Worm (Caenorhabditis elegans) whole organism, mixed stage, embryonic: ENCODE measurements around the gene pas-7.
A peak's percentile ranks its signal among the peaks of the same experiment; 100 is the strongest.

ENCODE experiments used
- M03D4.4 ChIP-seq: sonication (generic microtip); optimal IDR thresholded peaks from 2 replicates; lab custom pipeline; 2017; ENCODE audit warnings: mild to moderate bottlenecking, missing genetic modification characterization, missing compliant biosample characterization
- bed-3 ChIP-seq: fragments of 200-800 bp; sonication (Bioruptor generic); optimal IDR thresholded peaks from 3 replicates; lab custom pipeline; 2018; ENCODE audit warnings: mild to moderate bottlenecking, missing genetic modification characterization, moderate library complexity, missing compliant biosample characterization
- blmp-1 ChIP-seq: fragments of 150-350 bp; optimal IDR thresholded peaks from 2 replicates; lab custom pipeline; 2014; ENCODE audit warnings: missing biosample characterization, missing genetic modification characterization
- ceh-39 ChIP-seq: fragments of 150-350 bp; optimal IDR thresholded peaks from 2 replicates; lab custom pipeline; 2014; ENCODE audit warnings: missing biosample characterization, missing genetic modification characterization
- ceh-43 ChIP-seq: fragments of 200-800 bp; sonication (Bioruptor generic); optimal IDR thresholded peaks from 2 replicates; lab custom pipeline; 2018; ENCODE audit warnings: mild to moderate bottlenecking, missing genetic modification characterization, moderate library complexity, missing compliant biosample characterization
- ceh-83 ChIP-seq: fragments of 200-800 bp; sonication (Bioruptor generic); optimal IDR thresholded peaks from 2 replicates; lab custom pipeline; 2018; ENCODE audit warnings: mild to moderate bottlenecking, missing genetic modification characterization, missing compliant biosample characterization
- ces-1 ChIP-seq: fragments of 150-350 bp; optimal IDR thresholded peaks from 2 replicates; lab custom pipeline; 2014; ENCODE audit warnings: missing biosample characterization, missing genetic modification reagents, missing genetic modification characterization
- cnd-1 ChIP-seq: fragments of 200-800 bp; sonication (Bioruptor generic); optimal IDR thresholded peaks from 2 replicates; lab custom pipeline; 2018; ENCODE audit warnings: mild to moderate bottlenecking, missing genetic modification characterization, missing compliant biosample characterization
- elt-1 ChIP-seq: sonication (generic microtip); optimal IDR thresholded peaks from 2 replicates; lab custom pipeline; 2017; ENCODE audit warnings: missing genetic modification characterization, mild to moderate bottlenecking, missing compliant biosample characterization, antibody characterized with exemption, moderate library complexity, borderline replicate concordance; ENCODE audit not compliant: insufficient read depth
- elt-3 ChIP-seq: fragments of 150-350 bp; optimal IDR thresholded peaks from 2 replicates; lab custom pipeline; 2014; ENCODE audit warnings: missing biosample characterization, missing genetic modification characterization
- flh-1 ChIP-seq: fragments of 200-800 bp; sonication (Bioruptor generic); optimal IDR thresholded peaks from 2 replicates; lab custom pipeline; 2018; ENCODE audit warnings: mild to moderate bottlenecking, missing genetic modification characterization, moderate library complexity, missing compliant biosample characterization
- ham-2 ChIP-seq: fragments of 200-800 bp; sonication (Bioruptor generic); optimal IDR thresholded peaks from 2 replicates; lab custom pipeline; 2018; ENCODE audit warnings: mild to moderate bottlenecking, missing genetic modification characterization, missing compliant biosample characterization
- hlh-1 ChIP-seq: fragments of 150-350 bp; optimal IDR thresholded peaks from 2 replicates; lab custom pipeline; 2014; ENCODE audit warnings: missing biosample characterization, missing genetic modification reagents, missing genetic modification characterization
- lsy-2 ChIP-seq: fragments of 150-350 bp; optimal IDR thresholded peaks from 2 replicates; lab custom pipeline; 2014; ENCODE audit warnings: missing biosample characterization, missing genetic modification characterization
- mab-5 ChIP-seq: fragments of 150-350 bp; optimal IDR thresholded peaks from 2 replicates; lab custom pipeline; 2014; ENCODE audit warnings: missing biosample characterization, missing genetic modification characterization
- mep-1 ChIP-seq: fragments of 150-350 bp; optimal IDR thresholded peaks from 2 replicates; lab custom pipeline; 2017; ENCODE audit warnings: missing biosample characterization, missing genetic modification reagents, missing genetic modification characterization, inconsistent platforms
- mls-2 ChIP-seq: sonication (generic microtip); optimal IDR thresholded peaks from 2 replicates; lab custom pipeline; 2016; ENCODE audit warnings: mild to moderate bottlenecking, missing genetic modification characterization, moderate library complexity, missing compliant biosample characterization
- nhr-2 ChIP-seq: fragments of 150-350 bp; optimal IDR thresholded peaks from 2 replicates; lab custom pipeline; 2014; ENCODE audit warnings: missing biosample characterization, missing genetic modification characterization
- nhr-237 ChIP-seq: fragments of 150-350 bp; optimal IDR thresholded peaks from 2 replicates; lab custom pipeline; 2014; ENCODE audit warnings: missing biosample characterization, missing genetic modification characterization
- nhr-28 ChIP-seq: fragments of 150-350 bp; optimal IDR thresholded peaks from 2 replicates; lab custom pipeline; 2014; ENCODE audit warnings: missing biosample characterization, missing genetic modification characterization
- nhr-76 ChIP-seq: sonication (generic microtip); optimal IDR thresholded peaks from 2 replicates; lab custom pipeline; 2017; ENCODE audit warnings: missing biosample characterization, missing genetic modification characterization
- pha-4 ChIP-seq: fragments of 150-350 bp; optimal IDR thresholded peaks from 2 replicates; lab custom pipeline; 2018; ENCODE audit warnings: missing biosample characterization, missing genetic modification reagents, missing genetic modification characterization
- snpc-4 ChIP-seq: fragments of 150-350 bp; optimal IDR thresholded peaks from 2 replicates; lab custom pipeline; 2014; ENCODE audit warnings: missing biosample characterization, missing genetic modification characterization
- tbx-8 ChIP-seq: fragments of 200-800 bp; sonication (Bioruptor generic); optimal IDR thresholded peaks from 2 replicates; lab custom pipeline; 2018; ENCODE audit warnings: mild to moderate bottlenecking, missing genetic modification characterization, moderate library complexity, missing compliant biosample characterization
- unc-120 ChIP-seq: sonication (generic microtip); optimal IDR thresholded peaks from 2 replicates; lab custom pipeline; 2017; ENCODE audit warnings: missing genetic modification characterization, missing compliant biosample characterization; ENCODE audit not compliant: poor library complexity, severe bottlenecking
- unc-39 ChIP-seq: fragments of 150-350 bp; optimal IDR thresholded peaks from 2 replicates; lab custom pipeline; 2014; ENCODE audit warnings: missing biosample characterization, missing genetic modification characterization
- zip-8 ChIP-seq: fragments of 150-350 bp; optimal IDR thresholded peaks from 2 replicates; lab custom pipeline; 2014; ENCODE audit warnings: missing biosample characterization, missing genetic modification characterization
- ztf-11 ChIP-seq: fragments of 150-350 bp; optimal IDR thresholded peaks from 2 replicates; lab custom pipeline; 2014; ENCODE audit warnings: missing biosample characterization, missing genetic modification characterization

Gene pas-7

DNA sequence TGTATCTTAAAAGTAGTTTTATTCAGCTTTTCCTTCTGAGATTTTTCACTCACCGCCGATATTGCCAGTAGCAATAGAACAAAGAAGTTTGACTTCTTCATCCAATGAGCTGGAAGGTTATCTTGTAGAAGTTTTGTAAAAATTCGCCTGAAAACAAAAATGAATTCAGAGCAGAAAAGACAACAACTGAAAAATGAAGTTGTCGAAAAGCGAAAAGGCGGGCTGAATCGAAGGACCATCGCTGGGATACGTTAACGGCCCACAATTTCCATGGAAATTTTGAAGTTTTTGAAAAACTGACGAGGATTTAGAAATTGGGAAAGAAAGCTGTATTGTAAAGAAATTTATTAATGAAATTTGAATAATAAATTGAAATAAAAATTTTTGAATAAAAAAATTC is 22.1 kb upstream of the pas-7 start, which contains the start of gene lov-1:
TSS of gene lov-1 (minus strand) at position 101 of the 400 bp plus-strand sequence.
- TF ChIP-seq zip-8 (tag; lab: Kevin White, UChicago) (no peak), mep-1 (tag; lab: Kevin White, UChicago) (no peak), ceh-39 (tag; lab: Kevin White, UChicago) (no peak), nhr-76 (tag; lab: Kevin White, UChicago) (no peak)

DNA sequence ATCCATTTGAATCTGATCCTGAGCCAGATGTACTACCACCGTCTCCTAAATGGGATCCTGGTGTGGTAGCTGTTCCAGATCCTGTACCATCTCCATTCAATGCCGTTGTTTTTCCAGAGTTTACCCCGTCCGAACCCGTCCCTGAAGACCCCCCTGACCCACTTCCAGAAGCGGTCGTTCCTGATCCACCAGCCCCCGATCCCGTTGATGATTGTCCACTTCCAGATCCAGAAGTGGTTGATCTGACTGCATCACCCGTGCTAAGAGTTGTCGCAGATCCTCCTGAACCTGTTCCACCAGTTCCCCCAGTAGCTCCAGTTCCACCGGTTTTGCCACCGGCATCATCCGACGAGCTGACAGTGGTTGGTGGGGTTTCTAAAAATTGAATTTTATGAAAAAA is 17.0 kb upstream of the pas-7 start:
- TF ChIP-seq elt-3 (tag; lab: Kevin White, UChicago): no peak
- no peak for TF ChIP-seq unc-39 (tag; lab: Kevin White, UChicago)
- no peak for TF ChIP-seq mls-2
- no peak for TF ChIP-seq M03D4.4 (tag; lab: Kevin White, UChicago)
- no peak for TF ChIP-seq ham-2 (GFP tag; lab: Kevin White, UChicago)
- no peak for TF ChIP-seq blmp-1
- TF ChIP-seq hlh-1: no peak
- TF ChIP-seq tbx-8 (GFP tag; lab: Kevin White, UChicago): no peak
- TF ChIP-seq ceh-39 (tag; lab: Kevin White, UChicago): no peak
- no peak for TF ChIP-seq cnd-1 (tag; lab: Kevin White, UChicago)
- no peak for TF ChIP-seq pha-4 (tag; lab: Kevin White, UChicago)
- no peak for TF ChIP-seq nhr-2 (tag; lab: Kevin White, UChicago)
- no peak for TF ChIP-seq ces-1 (GFP tag; lab: Kevin White, UChicago)
- no peak for TF ChIP-seq ztf-11 (tag; lab: Kevin White, UChicago)

DNA sequence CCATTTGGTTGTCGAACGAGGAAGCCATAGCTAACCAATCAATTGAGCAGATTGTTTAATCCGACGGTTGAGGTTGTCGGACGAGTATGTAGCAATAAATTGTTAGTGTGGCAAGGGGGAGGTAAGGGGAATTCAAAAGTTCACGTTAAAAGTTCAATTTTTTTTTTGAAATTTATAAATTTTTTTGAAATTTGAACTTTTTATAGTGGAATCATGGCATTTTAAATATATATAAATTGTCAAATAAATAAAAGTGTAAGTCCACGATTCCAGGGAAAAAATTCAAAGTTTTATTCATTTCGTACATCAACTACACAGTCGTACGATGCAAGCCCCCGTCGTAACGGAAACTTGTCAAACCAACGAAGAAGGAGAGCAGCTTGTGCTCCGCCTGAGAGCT is 8.7 kb upstream of the pas-7 start, which contains the start of the genes ZK945.7 and ZK945.8:
TSS of gene ZK945.7 (minus strand) at position 101 of the 400 bp plus-strand sequence.
TSS of gene ZK945.8 (plus strand) at position 275 of the 400 bp plus-strand sequence.
- TF ChIP-seq blmp-1 (no peak), unc-120 (tag; lab: Kevin White, UChicago) (no peak), mab-5 (no peak), ceh-39 (tag; lab: Kevin White, UChicago) (no peak), snpc-4 (tag; lab: Kevin White, UChicago) (no peak)

DNA sequence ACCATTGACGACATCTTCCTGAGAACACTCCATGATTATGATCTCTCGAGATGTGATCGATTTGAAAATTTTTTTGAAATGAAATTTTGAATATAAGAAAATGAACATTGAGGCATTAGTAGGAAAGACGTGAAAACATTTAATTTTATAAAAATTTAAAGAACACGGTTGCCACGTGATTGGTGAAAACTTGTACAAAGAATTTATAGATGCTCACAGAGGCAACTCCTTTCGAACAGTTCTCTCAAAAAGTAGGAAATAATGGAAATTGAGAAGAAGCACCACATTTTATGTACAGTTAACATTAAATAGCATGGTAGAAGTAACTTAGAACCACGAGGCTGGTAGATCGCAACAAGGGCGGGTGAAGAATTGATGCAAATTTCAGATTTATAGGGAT is 7.2 kb upstream of the pas-7 start, which contains the start of gene ZK945.6:
TSS of gene ZK945.6 (minus strand) at position 101 of the 400 bp plus-strand sequence.
- TF ChIP-seq tbx-8 (GFP tag; lab: Kevin White, UChicago) (no peak), ztf-11 (tag; lab: Kevin White, UChicago) (no peak), nhr-76 (tag; lab: Kevin White, UChicago) (no peak), snpc-4 (tag; lab: Kevin White, UChicago) (no peak), nhr-28 (tag; lab: Kevin White, UChicago) (no peak), M03D4.4 (tag; lab: Kevin White, UChicago) (no peak)

DNA sequence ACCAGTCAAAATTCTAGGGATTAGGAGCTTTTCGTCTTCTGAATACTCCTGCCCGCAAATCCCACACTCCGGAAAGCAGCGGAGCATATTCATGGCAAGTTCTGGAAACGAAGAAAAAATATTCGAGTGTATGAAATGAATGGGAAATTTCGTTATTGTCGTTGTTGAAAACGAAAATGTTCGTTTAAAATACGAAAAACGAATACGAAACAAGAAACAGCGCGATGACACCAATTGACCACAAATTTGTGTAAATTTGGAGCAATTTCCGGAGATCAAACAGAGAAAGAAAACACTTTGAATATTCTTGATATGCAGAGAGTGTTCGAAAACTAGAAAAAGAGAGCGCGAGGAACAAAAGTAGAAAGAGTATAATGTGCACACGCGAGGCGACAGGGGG is 6.0 kb upstream of the pas-7 start, which contains the start of gene ZK945.4:
TSS of gene ZK945.4 (minus strand) at position 101 of the 400 bp plus-strand sequence.
- TF ChIP-seq pha-4 (tag; lab: Kevin White, UChicago) (no peak), nhr-76 (tag; lab: Kevin White, UChicago) (no peak), mep-1 (tag; lab: Kevin White, UChicago) (no peak), hlh-1 (no peak), nhr-2 (tag; lab: Kevin White, UChicago) (no peak), unc-120 (tag; lab: Kevin White, UChicago) (no peak), elt-1 (tag; lab: Kevin White, UChicago) (no peak), nhr-237 (tag; lab: Kevin White, UChicago) (no peak), bed-3 (no peak), ces-1 (GFP tag; lab: Kevin White, UChicago) (no peak), ceh-83 (GFP tag; lab: Kevin White, UChicago) (no peak), lsy-2 (no peak), flh-1 (GFP tag; lab: Kevin White, UChicago) (no peak)

DNA sequence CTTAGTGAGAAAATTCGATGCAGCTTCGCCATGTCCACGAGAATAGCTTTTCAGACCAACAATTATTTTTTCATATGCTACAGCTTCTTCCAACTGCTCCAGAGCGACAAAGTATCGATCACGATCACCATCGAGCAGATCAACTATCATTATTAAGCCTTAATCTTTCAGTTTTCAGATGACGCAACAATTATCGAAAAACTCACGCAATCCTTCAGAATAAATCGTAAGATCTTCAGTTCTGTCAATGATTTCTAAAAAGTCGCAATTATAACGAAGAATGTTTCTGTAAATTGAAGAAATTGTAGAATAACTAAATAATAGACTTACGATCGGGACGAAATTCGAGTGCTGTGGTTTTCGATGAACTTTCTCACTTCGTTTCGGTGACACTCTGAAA is 3.6 kb upstream of the pas-7 start:
- TF ChIP-seq ceh-43 (GFP tag; lab: Kevin White, UChicago) (no peak), snpc-4 (tag; lab: Kevin White, UChicago) (no peak), tbx-8 (GFP tag; lab: Kevin White, UChicago) (no peak), nhr-28 (tag; lab: Kevin White, UChicago) (no peak), zip-8 (tag; lab: Kevin White, UChicago) (peak; percentile 97)
